Worm (Caenorhabditis elegans): ENCODE measurements around the gene odr-4.

- TF ChIP-seq unc-62 (GFP tag; optimal IDR thresholded peaks at IDR 0.05): no peak
- TF ChIP-seq Y56A3A.18 (GFP tag; IDR thresholded peaks at IDR 0.05): no peak
- TF ChIP-seq nhr-80 (tag; optimal IDR thresholded peaks at IDR 0.05): no peak
- no peak for TF ChIP-seq egl-18 (GFP tag; IDR thresholded peaks at IDR 0.05)
- no peak for TF ChIP-seq ZK185.1 (tag; optimal IDR thresholded peaks at IDR 0.05; ENCODE audit: poor library complexity, severe bottlenecking)
- no peak for TF ChIP-seq snpc-4 (GFP tag; optimal IDR thresholded peaks at IDR 0.05)
- no peak for TF ChIP-seq snpc-4 (tag; optimal IDR thresholded peaks at IDR 0.05)
- no peak for TF ChIP-seq pha-4 (tag; optimal IDR thresholded peaks at IDR 0.05)
- TF ChIP-seq nhr-179 (tag; optimal IDR thresholded peaks at IDR 0.05): no peak
- no peak for TF ChIP-seq bed-2 (GFP tag; IDR thresholded peaks at IDR 0.05)
- no peak for TF ChIP-seq sea-2 (GFP tag; IDR thresholded peaks at IDR 0.05)
- TF ChIP-seq rcor-1 (GFP tag; IDR thresholded peaks at IDR 0.05): no peak
- no peak for TF ChIP-seq lir-1 (GFP tag; conservative IDR thresholded peaks at IDR 0.05)
Observed at ce11 chrIII:6690490-6690889, 40.1 kb upstream of the odr-4 start.
